Fruit fly (Drosophila melanogaster) whole organism, embryonic: ENCODE results near the gene CG13984.

Source experiments
- Aef1 ChIP-seq: fragments of 200-800 bp; sonication (Bioruptor generic); IDR thresholded peaks from 3 replicates; pipeline ENCODE4 v1.3.6; 2022; ENCODE audit warnings: missing biosample characterization, missing genetic modification characterization
- Asciz ChIP-seq: fragments of 200-800 bp; sonication (Bioruptor generic); optimal IDR thresholded peaks from 2 replicates; lab custom pipeline; 2017; ENCODE audit warnings: missing biosample characterization, mild to moderate bottlenecking, missing genetic modification characterization, missing genetic modification reagents
- Bgb ChIP-seq: fragments of 200-800 bp; sonication (Bioruptor generic); IDR thresholded peaks from 2 replicates; pipeline ENCODE4 v1.3.6; 2022; ENCODE audit warnings: missing biosample characterization, missing genetic modification characterization; ENCODE audit not compliant: partially characterized antibody
- CG10267 ChIP-seq: fragments of 200-800 bp; sonication (Bioruptor generic); optimal IDR thresholded peaks from 2 replicates; lab custom pipeline; 2018; ENCODE audit warnings: missing biosample characterization, mild to moderate bottlenecking, missing genetic modification characterization, moderate library complexity
- CG11398 ChIP-seq: fragments of 200-800 bp; sonication (Bioruptor generic); optimal IDR thresholded peaks from 2 replicates; lab custom pipeline; 2016; ENCODE audit warnings: missing biosample characterization, missing genetic modification characterization
- CG12769 ChIP-seq: fragments of 200-800 bp; sonication (Bioruptor generic); optimal IDR thresholded peaks from 2 replicates; lab custom pipeline; 2019; ENCODE audit warnings: missing biosample characterization, mild to moderate bottlenecking, missing genetic modification characterization, moderate library complexity
- CG13123 ChIP-seq: fragments of 200-800 bp; sonication (Bioruptor generic); optimal IDR thresholded peaks from 2 replicates; lab custom pipeline; 2016; ENCODE audit warnings: missing biosample characterization, missing genetic modification characterization
- CG13424 ChIP-seq: fragments of 200-800 bp; sonication (Bioruptor generic); optimal IDR thresholded peaks from 2 replicates; lab custom pipeline; 2019; ENCODE audit warnings: missing biosample characterization, mild to moderate bottlenecking, missing genetic modification characterization, moderate library complexity
- CG14014 ChIP-seq: fragments of 200-800 bp; sonication (Bioruptor generic); IDR thresholded peaks from 2 replicates; pipeline ENCODE4 v1.3.6; 2022; ENCODE audit warnings: missing biosample characterization, missing genetic modification characterization
- CG2712 ChIP-seq: fragments of 200-800 bp; optimal IDR thresholded peaks from 3 replicates; lab custom pipeline; 2019; ENCODE audit warnings: missing biosample characterization, mild to moderate bottlenecking, missing genetic modification characterization, moderate library complexity
- CG33213 ChIP-seq: fragments of 200-800 bp; sonication (Bioruptor generic); optimal IDR thresholded peaks from 3 replicates; lab custom pipeline; 2016; ENCODE audit warnings: missing biosample characterization, missing genetic modification characterization
- CG3847 ChIP-seq: fragments of 200-800 bp; sonication (Bioruptor generic); IDR thresholded peaks from 2 replicates; pipeline ENCODE4 v1.3.6; 2022; ENCODE audit warnings: missing biosample characterization, missing genetic modification characterization
- CG4328 ChIP-seq: fragments of 200-800 bp; sonication (Bioruptor generic); optimal IDR thresholded peaks from 3 replicates; lab custom pipeline; 2017; ENCODE audit warnings: missing biosample characterization, missing genetic modification reagents, missing genetic modification characterization
- CG4404 ChIP-seq: fragments of 200-800 bp; sonication (Bioruptor generic); IDR thresholded peaks from 2 replicates; pipeline ENCODE4 v1.3.6; 2022; ENCODE audit warnings: missing biosample characterization, missing genetic modification characterization
- CG4424 ChIP-seq: fragments of 200-800 bp; sonication (Bioruptor generic); optimal IDR thresholded peaks from 3 replicates; lab custom pipeline; 2016; ENCODE audit warnings: missing biosample characterization, missing genetic modification characterization
- CG6254 ChIP-seq: fragments of 200-800 bp; sonication (Bioruptor generic); optimal IDR thresholded peaks from 3 replicates; lab custom pipeline; 2017; ENCODE audit warnings: mild to moderate bottlenecking, missing biosample characterization, missing genetic modification reagents, missing genetic modification characterization
- CG7556 ChIP-seq: fragments of 200-800 bp; sonication (Bioruptor generic); optimal IDR thresholded peaks from 2 replicates; lab custom pipeline; 2017; ENCODE audit warnings: missing biosample characterization, mild to moderate bottlenecking, missing genetic modification characterization
- CG7786 ChIP-seq: fragments of 200-800 bp; sonication (Bioruptor generic); optimal IDR thresholded peaks from 2 replicates; lab custom pipeline; 2016; ENCODE audit warnings: missing biosample characterization, missing genetic modification characterization
- CG8359 ChIP-seq: fragments of 200-800 bp; sonication (Bioruptor generic); optimal IDR thresholded peaks from 2 replicates; lab custom pipeline; 2017; ENCODE audit warnings: missing biosample characterization, mild to moderate bottlenecking, missing genetic modification characterization, borderline replicate concordance
- CG9727 ChIP-seq: fragments of 200-800 bp; sonication (Bioruptor generic); optimal IDR thresholded peaks from 3 replicates; lab custom pipeline; 2017; ENCODE audit warnings: missing biosample characterization, mild to moderate bottlenecking, missing genetic modification characterization
- Dbx ChIP-seq: fragments of 200-800 bp; sonication (Bioruptor generic); IDR thresholded peaks from 3 replicates; pipeline ENCODE4 v1.3.6; 2022; ENCODE audit warnings: missing biosample characterization, missing genetic modification characterization
- Dfd ChIP-seq, 2 experiments: fragments of >200 bp; optimal IDR thresholded peaks; 2 replicates each; lab custom pipeline; 2017; ENCODE audit warnings: missing biosample characterization in 2 of 2, missing genetic modification characterization in 2 of 2
- Dip2 ChIP-seq: fragments of 200-800 bp; sonication (Bioruptor generic); IDR thresholded peaks from 2 replicates; pipeline ENCODE4 v1.3.6; 2022; ENCODE audit warnings: missing biosample characterization, missing genetic modification characterization
- Dip3 ChIP-seq: fragments of 200-800 bp; sonication (Bioruptor generic); optimal IDR thresholded peaks from 3 replicates; lab custom pipeline; 2016; ENCODE audit warnings: missing biosample characterization, missing genetic modification characterization
- E2f2 ChIP-seq: fragments of 200-800 bp; sonication (Bioruptor generic); IDR thresholded peaks from 2 replicates; pipeline ENCODE4 v1.3.6; 2022; ENCODE audit warnings: missing biosample characterization, missing genetic modification characterization
- Kr ChIP-seq: fragments of 200-800 bp; sonication (Bioruptor generic); optimal IDR thresholded peaks from 2 replicates; lab custom pipeline; 2017; ENCODE audit warnings: missing biosample characterization, mild to moderate bottlenecking, missing genetic modification characterization
- MBD-R2 ChIP-seq: fragments of 200-800 bp; sonication (Bioruptor generic); IDR thresholded peaks from 2 replicates; pipeline ENCODE4 v1.3.6; 2022; ENCODE audit warnings: missing biosample characterization, missing genetic modification characterization
- Meics ChIP-seq: fragments of 200-800 bp; sonication (Bioruptor generic); optimal IDR thresholded peaks from 2 replicates; lab custom pipeline; 2017; ENCODE audit warnings: missing biosample characterization, mild to moderate bottlenecking, missing genetic modification characterization
- Optix ChIP-seq: fragments of 200-800 bp; sonication (Bioruptor generic); IDR thresholded peaks from 3 replicates; pipeline ENCODE4 v1.3.6; 2022; ENCODE audit warnings: missing biosample characterization, missing genetic modification characterization
- Trl ChIP-seq, 3 experiments: fragments of >200 bp in 2 of 3; fragments of 200-800 bp in 1 of 3; sonication (Bioruptor generic) in 1 of 3; optimal IDR thresholded peaks; 2 replicates in 1 of 3; 3 replicates in 2 of 3; lab custom pipeline; 2016 to 2017; ENCODE audit warnings: missing biosample characterization in 1 of 3, missing genetic modification characterization in 1 of 3
- aop ChIP-seq: fragments of 200-800 bp; sonication (Bioruptor generic); IDR thresholded peaks from 2 replicates; pipeline ENCODE4 v1.3.6; 2022; ENCODE audit warnings: missing biosample characterization, missing genetic modification characterization
- bsh ChIP-seq, 2 experiments: fragments of 200-800 bp; sonication (Bioruptor generic); optimal IDR thresholded peaks; 2 replicates each; lab custom pipeline; 2017 to 2018; ENCODE audit warnings: mild to moderate bottlenecking in 2 of 2, missing biosample characterization in 2 of 2, missing genetic modification characterization in 2 of 2, moderate library complexity in 1 of 2
- croc ChIP-seq: fragments of 200-800 bp; sonication (Bioruptor generic); conservative IDR thresholded peaks from 3 replicates; pipeline ENCODE4 v1.3.6; 2022; ENCODE audit warnings: missing biosample characterization, missing genetic modification characterization
- dm ChIP-seq: fragments of 200-800 bp; sonication (Bioruptor generic); optimal IDR thresholded peaks from 3 replicates; lab custom pipeline; 2016; ENCODE audit warnings: missing biosample characterization, missing genetic modification characterization
- dpn ChIP-seq, 2 experiments: fragments of 200-800 bp; sonication (Bioruptor generic); optimal IDR thresholded peaks; 3 replicates each; lab custom pipeline; 2016; ENCODE audit warnings: missing biosample characterization in 2 of 2, missing genetic modification characterization in 2 of 2
- ftz-f1 ChIP-seq: fragments of 200-800 bp; sonication (Bioruptor generic); optimal IDR thresholded peaks from 2 replicates; lab custom pipeline; 2016; ENCODE audit warnings: missing biosample characterization, missing genetic modification characterization
- hb ChIP-seq: fragments of 200-800 bp; sonication (Bioruptor generic); IDR thresholded peaks from 3 replicates; pipeline ENCODE4 v1.3.6; 2022; ENCODE audit warnings: missing biosample characterization, missing genetic modification characterization; ENCODE audit not compliant: partially characterized antibody
- klu ChIP-seq: fragments of 200-800 bp; sonication (Bioruptor generic); IDR thresholded peaks from 2 replicates; pipeline ENCODE4 v1.3.6; 2022; ENCODE audit warnings: missing biosample characterization, missing genetic modification characterization
- kni ChIP-seq: fragments of 200-800 bp; sonication (Bioruptor generic); optimal IDR thresholded peaks from 3 replicates; lab custom pipeline; 2017; ENCODE audit warnings: mild to moderate bottlenecking, missing biosample characterization, missing genetic modification reagents, missing genetic modification characterization
- lab ChIP-seq: fragments of 200-800 bp; sonication (Bioruptor generic); optimal IDR thresholded peaks from 3 replicates; lab custom pipeline; 2017; ENCODE audit warnings: missing biosample characterization, missing genetic modification characterization, mild to moderate bottlenecking, moderate library complexity, missing genetic modification reagents
- nmo ChIP-seq: fragments of 200-800 bp; sonication (Bioruptor generic); optimal IDR thresholded peaks from 2 replicates; lab custom pipeline; 2018; ENCODE audit warnings: missing biosample characterization, mild to moderate bottlenecking, missing genetic modification characterization, moderate library complexity
- pb ChIP-seq: fragments of 200-800 bp; sonication (Bioruptor generic); optimal IDR thresholded peaks from 3 replicates; lab custom pipeline; 2016; ENCODE audit warnings: missing biosample characterization, missing genetic modification characterization
- ro ChIP-seq: fragments of 200-800 bp; sonication (Bioruptor generic); IDR thresholded peaks from 2 replicates; pipeline ENCODE4 v1.3.6; 2022; ENCODE audit warnings: missing biosample characterization, missing genetic modification characterization
- run ChIP-seq: fragments of 200-800 bp; sonication (Bioruptor generic); optimal IDR thresholded peaks from 3 replicates; lab custom pipeline; 2018; ENCODE audit warnings: missing biosample characterization, mild to moderate bottlenecking, missing genetic modification characterization
- sd ChIP-seq: fragments of 200-800 bp; sonication (Bioruptor generic); optimal IDR thresholded peaks from 3 replicates; lab custom pipeline; 2018; ENCODE audit warnings: missing biosample characterization, mild to moderate bottlenecking, missing genetic modification characterization, moderate library complexity
- sqz ChIP-seq: fragments of 200-800 bp; sonication (Bioruptor generic); optimal IDR thresholded peaks from 3 replicates; lab custom pipeline; 2018; ENCODE audit warnings: missing biosample characterization, mild to moderate bottlenecking, missing genetic modification characterization
- tap ChIP-seq: fragments of 200-800 bp; optimal IDR thresholded peaks from 3 replicates; lab custom pipeline; 2019; ENCODE audit warnings: missing biosample characterization, mild to moderate bottlenecking, missing genetic modification characterization, moderate library complexity
- tin ChIP-seq: fragments of 200-800 bp; sonication (Bioruptor generic); optimal IDR thresholded peaks from 3 replicates; lab custom pipeline; 2016; ENCODE audit warnings: missing biosample characterization, missing genetic modification characterization
- zfh2 ChIP-seq: fragments of 200-800 bp; sonication (Bioruptor generic); optimal IDR thresholded peaks from 2 replicates; lab custom pipeline; 2016; ENCODE audit warnings: missing biosample characterization, missing genetic modification characterization

The CG13984 gene

dm6 chr2L:6343084-6343873, 34.7 kb downstream of the CG13984 start (continued):
- TF ChIP-seq aop (GFP tag; lab: Robert Waterston, UW) = 0 out of 2 replicates have a peak, but pooled peaks have one; percentile 15
- peak; percentile 5 for TF ChIP-seq Meics (GFP tag; lab: Kevin White, UChicago)
- peak; percentile 10 for TF ChIP-seq CG9727 (GFP tag; lab: Kevin White, UChicago)
- TF ChIP-seq Optix (GFP tag; lab: Robert Waterston, UW) = no peak
- no peak for TF ChIP-seq CG14014 (GFP tag; lab: Robert Waterston, UW)
- no peak for TF ChIP-seq CG8359 (GFP tag; lab: Kevin White, UChicago)
- peak; percentile 27 for TF ChIP-seq lab (GFP tag; lab: Kevin White, UChicago)
- no peak for TF ChIP-seq CG13123
- TF ChIP-seq klu = no peak
- peak; percentile 98 for TF ChIP-seq sd (tag; lab: Kevin White, UChicago)
- peak; percentile 48; the same call in 1 of the 3 replicates for TF ChIP-seq Dbx
- TF ChIP-seq CG7786 (GFP tag; lab: Kevin White, UChicago) = no peak
- no peak for TF ChIP-seq sqz (GFP tag; lab: Kevin White, UChicago)
- TF ChIP-seq Aef1 (GFP tag; lab: Robert Waterston, UW) = no peak
- no peak for TF ChIP-seq CG11398 (GFP tag; lab: Kevin White, UChicago)
- no peak for TF ChIP-seq tin (GFP tag; lab: Kevin White, UChicago)
- TF ChIP-seq CG4404 (GFP tag; lab: Robert Waterston, UW) = no peak
- TF ChIP-seq CG33213 (GFP tag; lab: Kevin White, UChicago) = peak; percentile 16
- TF ChIP-seq CG10267 (tag; lab: Kevin White, UChicago) = peak; percentile 23
- no peak for TF ChIP-seq hb (GFP tag; lab: Robert Waterston, UW)
- TF ChIP-seq Trl (optimal IDR thresholded peaks at IDR 0.05; lab: Kevin White, UChicago) = no peak
- TF ChIP-seq Trl (GFP tag; optimal IDR thresholded peaks at IDR 0.05; lab: Kevin White, UChicago) = no peak
- no peak for TF ChIP-seq Dfd (GFP tag; optimal IDR thresholded peaks at IDR 0.05; lab: Kevin White, UChicago)
- no peak for TF ChIP-seq Dip3
- no peak for TF ChIP-seq Asciz
- TF ChIP-seq CG2712 = peak; percentile 17
- peak; percentile 86 for TF ChIP-seq dm (GFP tag; lab: Kevin White, UChicago)
- TF ChIP-seq CG13424 (tag; lab: Kevin White, UChicago) = no peak
- TF ChIP-seq E2f2 (GFP tag; lab: Robert Waterston, UW) = peak; percentile 99
- no peak for TF ChIP-seq Dip2 (GFP tag; lab: Robert Waterston, UW)
- no peak for TF ChIP-seq pb
- peak; percentile 85 for TF ChIP-seq ftz-f1
- no peak for TF ChIP-seq tap
- peak; percentile 59 for TF ChIP-seq nmo (GFP tag; lab: Kevin White, UChicago)
- TF ChIP-seq CG7556 (GFP tag; lab: Kevin White, UChicago) = no peak
- no peak for TF ChIP-seq bsh (GFP tag; optimal IDR thresholded peaks at IDR 0.05; lab: Kevin White, UChicago)
- TF ChIP-seq ro = no peak
- no peak for TF ChIP-seq run (tag; lab: Kevin White, UChicago)
- TF ChIP-seq dpn (GFP tag; optimal IDR thresholded peaks at IDR 0.05; lab: Kevin White, UChicago) = peak; percentile 0 to 24
- TF ChIP-seq croc (GFP tag; lab: Robert Waterston, UW) = no peak
- peak; percentile 73 for TF ChIP-seq MBD-R2
- no peak for TF ChIP-seq Kr (GFP tag; lab: Kevin White, UChicago)
- TF ChIP-seq Bgb (GFP tag; lab: Robert Waterston, UW) = peak; percentile 46
- no peak for TF ChIP-seq CG4424
- no peak for TF ChIP-seq zfh2 (GFP tag; lab: Kevin White, UChicago)
- TF ChIP-seq CG4328 (GFP tag; lab: Kevin White, UChicago) = no peak
- TF ChIP-seq CG6254 (GFP tag; lab: Kevin White, UChicago) = no peak
- TF ChIP-seq CG12769 (tag; lab: Kevin White, UChicago) = peak; percentile 21
- TF ChIP-seq CG3847 (GFP tag; lab: Robert Waterston, UW) = peak; percentile 44
- TF ChIP-seq kni (GFP tag; lab: Kevin White, UChicago) = no peak
